Worm (Caenorhabditis elegans): ENCODE measurements around the gene F38H12.5.

DNA sequence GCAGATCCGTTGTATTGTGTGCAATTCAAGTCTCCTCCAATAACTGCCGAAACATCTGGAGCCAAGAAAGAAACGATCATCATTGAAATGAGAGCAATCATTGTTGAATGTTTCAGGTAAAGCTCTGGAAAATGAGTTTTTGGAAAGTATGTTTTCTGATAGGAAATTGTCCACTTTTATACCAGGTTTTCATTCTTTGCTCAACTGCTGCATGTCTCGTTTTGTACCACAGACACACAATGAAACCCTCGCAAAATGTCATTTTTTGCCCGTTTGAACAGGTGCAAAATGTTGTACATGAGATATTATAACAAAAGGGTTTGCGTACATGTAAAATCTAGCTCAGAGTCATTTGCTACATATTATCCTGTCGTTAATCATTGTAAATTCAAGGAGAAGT, 37.8 kb upstream of the F38H12.5 start, which contains the start of gene T05B4.10:
- TF ChIP-seq lsy-2 (tag; optimal IDR thresholded peaks at IDR 0.05) (no peak), pha-4 (tag; optimal IDR thresholded peaks at IDR 0.05) (no peak), unc-39 (tag; optimal IDR thresholded peaks at IDR 0.05) (no peak), snpc-4 (tag; optimal IDR thresholded peaks at IDR 0.05) (no peak), elt-3 (tag; optimal IDR thresholded peaks at IDR 0.05) (no peak), nhr-28 (tag; optimal IDR thresholded peaks at IDR 0.05) (no peak), unc-62 (GFP tag; optimal IDR thresholded peaks at IDR 0.05) (no peak), ces-1 (GFP tag; optimal IDR thresholded peaks at IDR 0.05) (no peak), ceh-83 (GFP tag; optimal IDR thresholded peaks at IDR 0.05) (no peak), bed-3 (GFP tag; optimal IDR thresholded peaks at IDR 0.05) (no peak), elt-1 (tag; optimal IDR thresholded peaks at IDR 0.05; ENCODE audit: borderline replicate concordance, insufficient read depth) (no peak), drap-1 (GFP tag; optimal IDR thresholded peaks at IDR 0.05) (no peak), nhr-76 (tag; optimal IDR thresholded peaks at IDR 0.05) (no peak)

All from whole organism, mixed stage, embryonic.